Fruit fly (Drosophila melanogaster) whole organism, prepupa: ENCODE results near the gene CG11380.

Experiments used
- Blimp-1 ChIP-seq: fragments of 200-800 bp; sonication (Bioruptor generic); optimal IDR thresholded peaks from 3 replicates; lab custom pipeline; 2017; ENCODE audit warnings: missing biosample characterization, missing genetic modification characterization, mild to moderate bottlenecking, moderate library complexity, missing genetic modification reagents
- CG11294 ChIP-seq: fragments of 200-800 bp; sonication (Bioruptor generic); IDR thresholded peaks from 2 replicates; pipeline ENCODE4 v1.3.6; 2022; ENCODE audit warnings: missing biosample characterization, missing genetic modification characterization
- CG11762 ChIP-seq: fragments of 200-800 bp; sonication (Bioruptor generic); optimal IDR thresholded peaks from 3 replicates; lab custom pipeline; 2016; ENCODE audit warnings: missing biosample characterization, missing genetic modification characterization; ENCODE audit not compliant: insufficient read depth
- CG1621 ChIP-seq: fragments of 200-800 bp; sonication (Bioruptor generic); optimal IDR thresholded peaks from 3 replicates; lab custom pipeline; 2018; ENCODE audit warnings: missing biosample characterization, mild to moderate bottlenecking, missing genetic modification characterization
- CG3032 ChIP-seq: fragments of 200-800 bp; optimal IDR thresholded peaks from 2 replicates; lab custom pipeline; 2019; ENCODE audit warnings: missing biosample characterization, mild to moderate bottlenecking, missing genetic modification characterization, moderate library complexity
- CG31627 ChIP-seq: fragments of 200-800 bp; sonication (Bioruptor generic); optimal IDR thresholded peaks from 3 replicates; lab custom pipeline; 2016; ENCODE audit warnings: missing biosample characterization, missing genetic modification characterization
- CG4318 ChIP-seq: fragments of 200-800 bp; sonication (Bioruptor generic); optimal IDR thresholded peaks from 3 replicates; lab custom pipeline; 2017; ENCODE audit warnings: missing biosample characterization, mild to moderate bottlenecking, missing genetic modification characterization
- CG6163 ChIP-seq: fragments of 200-800 bp; sonication (Bioruptor generic); IDR thresholded peaks from 3 replicates; pipeline ENCODE4 v1.3.6; 2022; ENCODE audit warnings: missing biosample characterization, missing genetic modification characterization
- CG6276 ChIP-seq: fragments of 200-800 bp; sonication (Bioruptor generic); optimal IDR thresholded peaks from 2 replicates; lab custom pipeline; 2017; ENCODE audit warnings: missing biosample characterization, mild to moderate bottlenecking, missing genetic modification characterization
- CG8319 ChIP-seq: fragments of 200-800 bp; sonication (Bioruptor generic); optimal IDR thresholded peaks from 3 replicates; lab custom pipeline; 2016; ENCODE audit warnings: missing biosample characterization, missing genetic modification characterization
- CG8632 ChIP-seq: fragments of 200-800 bp; sonication (Bioruptor generic); optimal IDR thresholded peaks from 3 replicates; lab custom pipeline; 2016; ENCODE audit warnings: missing biosample characterization, missing genetic modification characterization
- Eip75B ChIP-seq: fragments of 200-800 bp; sonication (Bioruptor generic); optimal IDR thresholded peaks from 3 replicates; lab custom pipeline; 2016; ENCODE audit warnings: missing biosample characterization, missing genetic modification characterization
- Eip78C ChIP-seq: fragments of 200-800 bp; sonication (Bioruptor generic); peaks from one replicate; lab custom pipeline; 2016; ENCODE audit warnings: missing biosample characterization, missing genetic modification characterization
- Eip93F ChIP-seq: fragments of 200-800 bp; sonication (Bioruptor generic); optimal IDR thresholded peaks from 2 replicates; lab custom pipeline; 2016; ENCODE audit warnings: missing biosample characterization, mild to moderate bottlenecking, missing genetic modification characterization
- Ets21C ChIP-seq: fragments of 200-800 bp; sonication (Bioruptor generic); optimal IDR thresholded peaks from 3 replicates; lab custom pipeline; 2016; ENCODE audit warnings: missing biosample characterization, missing genetic modification characterization
- Ets96B ChIP-seq: fragments of 200-800 bp; optimal IDR thresholded peaks from 2 replicates; lab custom pipeline; 2019; ENCODE audit warnings: missing biosample characterization, mild to moderate bottlenecking, missing genetic modification characterization, moderate library complexity
- Hr39 ChIP-seq: fragments of 200-800 bp; sonication (Bioruptor generic); optimal IDR thresholded peaks from 2 replicates; lab custom pipeline; 2016; ENCODE audit warnings: missing biosample characterization, missing genetic modification characterization
- Hr4 ChIP-seq: fragments of 200-800 bp; sonication (Bioruptor generic); optimal IDR thresholded peaks from 3 replicates; lab custom pipeline; 2016; ENCODE audit warnings: missing biosample characterization, missing genetic modification characterization
- OdsH ChIP-seq: fragments of 200-800 bp; sonication (Bioruptor generic); optimal IDR thresholded peaks from 3 replicates; lab custom pipeline; 2016; ENCODE audit warnings: missing biosample characterization, missing genetic modification characterization
- Sox14 ChIP-seq: fragments of 200-800 bp; sonication (Bioruptor generic); optimal IDR thresholded peaks from 3 replicates; lab custom pipeline; 2016; ENCODE audit warnings: missing biosample characterization, missing genetic modification characterization
- Sox15 ChIP-seq: fragments of 200-800 bp; sonication (Bioruptor generic); optimal IDR thresholded peaks from 3 replicates; lab custom pipeline; 2016; ENCODE audit warnings: missing biosample characterization, missing genetic modification characterization
- cyc ChIP-seq: fragments of 200-800 bp; sonication (Bioruptor generic); optimal IDR thresholded peaks from 3 replicates; lab custom pipeline; 2016; ENCODE audit warnings: missing biosample characterization, missing genetic modification characterization
- dsx ChIP-seq: fragments of 200-800 bp; optimal IDR thresholded peaks from 3 replicates; lab custom pipeline; 2019; ENCODE audit warnings: missing biosample characterization, mild to moderate bottlenecking, missing genetic modification characterization, moderate library complexity; ENCODE audit not compliant: poor library complexity, severe bottlenecking
- esn ChIP-seq: fragments of 200-800 bp; sonication (Bioruptor generic); optimal IDR thresholded peaks from 2 replicates; lab custom pipeline; 2016; ENCODE audit warnings: missing biosample characterization, mild to moderate bottlenecking, missing genetic modification characterization, moderate library complexity
- fd59A ChIP-seq: fragments of 200-800 bp; sonication (Bioruptor generic); optimal IDR thresholded peaks from 2 replicates; lab custom pipeline; 2017; ENCODE audit warnings: missing biosample characterization, mild to moderate bottlenecking, missing genetic modification characterization, missing genetic modification reagents
- fkh ChIP-seq: fragments of 200-800 bp; sonication (Bioruptor generic); optimal IDR thresholded peaks from 3 replicates; lab custom pipeline; 2017; ENCODE audit warnings: missing biosample characterization, mild to moderate bottlenecking, missing genetic modification characterization, moderate library complexity
- lz ChIP-seq: fragments of 200-800 bp; sonication (Bioruptor generic); optimal IDR thresholded peaks from 3 replicates; lab custom pipeline; 2016; ENCODE audit warnings: missing biosample characterization, missing genetic modification characterization
- net ChIP-seq: fragments of 200-800 bp; sonication (Bioruptor generic); optimal IDR thresholded peaks from 3 replicates; lab custom pipeline; 2016; ENCODE audit warnings: missing biosample characterization, missing genetic modification characterization
- pdm3 ChIP-seq: fragments of 200-800 bp; sonication (Bioruptor generic); optimal IDR thresholded peaks from 3 replicates; lab custom pipeline; 2016; ENCODE audit warnings: missing biosample characterization, missing genetic modification characterization
- salr ChIP-seq, 2 experiments: fragments of 200-800 bp; sonication (Bioruptor generic); optimal IDR thresholded peaks; 3 replicates each; lab custom pipeline; 2016 to 2018; ENCODE audit warnings: missing biosample characterization in 2 of 2, missing genetic modification characterization in 2 of 2, mild to moderate bottlenecking in 1 of 2
- spab ChIP-seq: fragments of 200-800 bp; sonication (Bioruptor generic); optimal IDR thresholded peaks from 2 replicates; lab custom pipeline; 2017; ENCODE audit warnings: missing biosample characterization, mild to moderate bottlenecking, missing genetic modification characterization, missing genetic modification reagents
- ss ChIP-seq, 2 experiments: fragments of 200-800 bp; sonication (Bioruptor generic); optimal IDR thresholded peaks; 2 replicates in 1 of 2; 3 replicates in 1 of 2; lab custom pipeline; 2017 to 2018; ENCODE audit warnings: mild to moderate bottlenecking in 2 of 2, missing biosample characterization in 2 of 2, missing genetic modification characterization in 2 of 2, moderate library complexity in 1 of 2
- svp ChIP-seq: fragments of 200-800 bp; sonication (Bioruptor generic); peaks from one replicate; lab custom pipeline; 2016; ENCODE audit warnings: missing biosample characterization, missing genetic modification characterization

Gene CG11380

dm6 chrX:1236475-1236874 lies 45.4 kb downstream of the CG11380 start, which contains the start of gene CG3638 (continued):
- TF ChIP-seq CG11294 (GFP tag; lab: Robert Waterston, UW) (no peak), CG6163 (no peak; the same call in 2 of the 3 replicates), dsx (GFP tag; lab: Kevin White, UChicago) (no peak), CG3032 (peak; percentile 11), Ets21C (GFP tag; lab: Kevin White, UChicago) (no peak), CG8319 (GFP tag; lab: Kevin White, UChicago) (no peak), Sox14 (GFP tag; lab: Kevin White, UChicago) (peak; percentile 44), CG31627 (GFP tag; lab: Kevin White, UChicago) (peak; percentile 23), ss (GFP tag; optimal IDR thresholded peaks at IDR 0.05; lab: Kevin White, UChicago) (no peak), Eip93F (no peak), Sox15 (GFP tag; lab: Kevin White, UChicago) (no peak), Eip75B (GFP tag; lab: Kevin White, UChicago) (no peak), Hr4 (no peak), CG6276 (no peak), OdsH (GFP tag; lab: Kevin White, UChicago) (no peak), Eip78C (GFP tag; lab: Kevin White, UChicago) (no peak), lz (GFP tag; lab: Kevin White, UChicago) (peak; percentile 9), CG4318 (GFP tag; lab: Kevin White, UChicago) (no peak), salr (GFP tag; optimal IDR thresholded peaks at IDR 0.05; lab: Kevin White, UChicago) (no peak), CG1621 (tag; lab: Kevin White, UChicago) (no peak), spab (no peak), CG11762 (no peak), cyc (GFP tag; lab: Kevin White, UChicago) (peak; percentile 17)

DNA sequence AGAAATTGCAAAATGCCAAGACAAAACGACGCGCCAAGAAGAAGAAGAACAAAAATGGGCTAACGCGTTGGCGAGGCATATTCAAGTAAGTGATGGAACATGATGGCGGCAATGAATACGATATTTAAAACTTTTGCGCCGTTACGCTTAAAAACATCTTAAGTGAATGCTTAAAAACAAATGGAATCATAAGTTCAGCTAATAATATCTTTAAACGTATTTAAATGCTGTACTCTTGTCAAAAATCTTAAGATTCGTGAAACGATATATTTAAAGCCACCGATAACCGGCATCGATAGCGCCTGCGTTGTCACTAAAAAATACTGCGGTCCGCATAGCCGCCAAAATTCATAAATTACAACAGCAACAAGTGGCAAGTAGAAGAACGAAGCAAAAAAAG lies 48.7 kb downstream of the CG11380 start, which contains the start of gene CG11403:
Gene CG11403, minus strand, starts transcription at position 53 of the 400 bp plus-strand sequence.
- TF ChIP-seq fkh (GFP tag; lab: Kevin White, UChicago) (no peak), CG31627 (GFP tag; lab: Kevin White, UChicago) (peak; percentile 28), Ets21C (GFP tag; lab: Kevin White, UChicago) (peak; percentile 23), lz (GFP tag; lab: Kevin White, UChicago) (peak; percentile 1), CG8632 (no peak), pdm3 (GFP tag; lab: Kevin White, UChicago) (no peak), Sox14 (GFP tag; lab: Kevin White, UChicago) (peak; percentile 56), Eip78C (GFP tag; lab: Kevin White, UChicago) (peak; percentile 41), Hr39 (GFP tag; lab: Kevin White, UChicago) (peak; percentile 19), CG11294 (GFP tag; lab: Robert Waterston, UW) (no peak), esn (peak; percentile 31), ss (GFP tag; optimal IDR thresholded peaks at IDR 0.05; lab: Kevin White, UChicago) (no peak), svp (peak; percentile 46), net (GFP tag; lab: Kevin White, UChicago) (no peak), CG3032 (peak; percentile 13)

dm6 chrX:1242049-1242448 lies 50.9 kb downstream of the CG11380 start:
- TF ChIP-seq CG8632 (no peak), lz (GFP tag; lab: Kevin White, UChicago) (no peak), CG11294 (GFP tag; lab: Robert Waterston, UW) (no peak), Sox15 (GFP tag; lab: Kevin White, UChicago) (no peak), Ets96B (no peak), fd59A (GFP tag; lab: Kevin White, UChicago) (no peak), Eip75B (GFP tag; lab: Kevin White, UChicago) (no peak), cyc (GFP tag; lab: Kevin White, UChicago) (no peak), CG6163 (no peak), CG31627 (GFP tag; lab: Kevin White, UChicago) (no peak), Blimp-1 (no peak)
- TF ChIP-seq, all 60 proteins: peak for 0
